Worm (Caenorhabditis elegans): Measurements from ENCODE around the gene M60.7.
A peak's percentile ranks its signal among the peaks of the same experiment; 100 is the strongest.

Gene M60.7

DNA sequence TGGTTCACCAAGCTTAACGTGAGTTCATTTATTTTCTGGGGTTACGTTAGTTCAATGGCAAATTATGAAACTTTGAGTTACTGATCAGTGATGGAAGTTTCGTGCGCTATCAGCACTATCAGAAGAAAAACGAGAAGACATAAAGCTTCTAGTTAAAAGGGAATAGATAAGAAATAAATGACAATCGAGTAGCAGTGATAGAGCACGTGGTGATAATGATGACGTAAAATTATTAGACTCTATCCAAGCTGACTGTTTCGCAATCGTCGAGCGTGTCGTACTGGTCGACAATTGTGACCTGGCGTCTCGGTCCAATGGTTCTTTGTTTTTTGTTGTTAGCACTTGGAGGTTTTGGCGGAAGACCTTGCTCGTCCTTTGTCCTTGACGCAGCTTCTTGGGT lies 17.9 kb downstream of the M60.7 start (continued):
- TF ChIP-seq F49E8.2 (tag; optimal IDR thresholded peaks at IDR 0.05; ENCODE audit: borderline replicate concordance): no peak
- no peak for TF ChIP-seq arid-1 (GFP tag; conservative IDR thresholded peaks at IDR 0.05)
- no peak for TF ChIP-seq nhr-25 (tag; optimal IDR thresholded peaks at IDR 0.05; ENCODE audit: borderline replicate concordance, insufficient read depth)
- TF ChIP-seq hlh-11 (tag; optimal IDR thresholded peaks at IDR 0.05): peak; percentile 75
- no peak for TF ChIP-seq jun-1 (tag; optimal IDR thresholded peaks at IDR 0.05)
- peak; percentile 39 for TF ChIP-seq nhr-48 (tag; optimal IDR thresholded peaks at IDR 0.05)
- peak; percentile 64; the same call in 1 of the 2 replicates for TF ChIP-seq lin-1 (GFP tag; IDR thresholded peaks at IDR 0.05)
- TF ChIP-seq ceh-20 (GFP tag; IDR thresholded peaks at IDR 0.05): no peak
- TF ChIP-seq hlh-30 (tag; optimal IDR thresholded peaks at IDR 0.05; ENCODE audit: insufficient read depth): peak; percentile 24
- TF ChIP-seq F37D6.2 (tag; optimal IDR thresholded peaks at IDR 0.05): no peak
- TF ChIP-seq mes-2 (tag; optimal IDR thresholded peaks at IDR 0.05; ENCODE audit: poor library complexity, severe bottlenecking): peak; percentile 22
- TF ChIP-seq lin-15B (tag; optimal IDR thresholded peaks at IDR 0.05): no peak
- no peak for TF ChIP-seq nhr-76 (tag; optimal IDR thresholded peaks at IDR 0.05)
- no peak for TF ChIP-seq ctbp-1 (GFP tag; IDR thresholded peaks at IDR 0.05)
- no peak for TF ChIP-seq pha-4 (GFP tag; IDR thresholded peaks at IDR 0.05)
- TF ChIP-seq pha-4 (tag; optimal IDR thresholded peaks at IDR 0.05): no peak
- TF ChIP-seq F44E2.7 (GFP tag; IDR thresholded peaks at IDR 0.05): no peak
- no peak for TF ChIP-seq Y5F2A.4 (GFP tag; optimal IDR thresholded peaks at IDR 0.05)
- no peak for TF ChIP-seq duxl-1 (tag; optimal IDR thresholded peaks at IDR 0.05; ENCODE audit: poor library complexity)
- TF ChIP-seq dmd-9 (GFP tag; IDR thresholded peaks at IDR 0.05): no peak
- peak; percentile 50 for TF ChIP-seq nhr-102 (tag; optimal IDR thresholded peaks at IDR 0.05)
- peak in 1 of 2 experiments; percentile 33 for TF ChIP-seq hif-1 (tag; optimal IDR thresholded peaks at IDR 0.05)
- TF ChIP-seq nhr-11 (tag; optimal IDR thresholded peaks at IDR 0.05): no peak
- peak; percentile 82 for TF ChIP-seq pqm-1 (tag; optimal IDR thresholded peaks at IDR 0.05)
- TF ChIP-seq mdt-29 (GFP tag; IDR thresholded peaks at IDR 0.05): no peak
- TF ChIP-seq dpl-1 (GFP tag; optimal IDR thresholded peaks at IDR 0.05): no peak
- no peak for TF ChIP-seq madf-5 (GFP tag; IDR thresholded peaks at IDR 0.05)
- no peak for TF ChIP-seq R02D3.7 (tag; optimal IDR thresholded peaks at IDR 0.05)
- no peak for TF ChIP-seq ceh-44 (GFP tag; IDR thresholded peaks at IDR 0.05)
- no peak for TF ChIP-seq saeg-2 (GFP tag; IDR thresholded peaks at IDR 0.05)
- no peak for TF ChIP-seq attf-4 (tag; optimal IDR thresholded peaks at IDR 0.05)
- TF ChIP-seq spr-3 (GFP tag; optimal IDR thresholded peaks at IDR 0.05): no peak
- peak; percentile 67 for TF ChIP-seq nhr-77 (tag; optimal IDR thresholded peaks at IDR 0.05)
- TF ChIP-seq daf-12 (tag; optimal IDR thresholded peaks at IDR 0.05): no peak
- TF ChIP-seq egl-43 (GFP tag; IDR thresholded peaks at IDR 0.05): no peak
- no peak for TF ChIP-seq mxl-2 (GFP tag; conservative IDR thresholded peaks at IDR 0.05)
- no peak for TF ChIP-seq unc-130 (GFP tag; optimal IDR thresholded peaks at IDR 0.05)
- no peak for TF ChIP-seq ZK337.2 (GFP tag; IDR thresholded peaks at IDR 0.05)
- no peak for TF ChIP-seq Y75B8A.6 (GFP tag; IDR thresholded peaks at IDR 0.05)
- peak; percentile 25 for TF ChIP-seq mep-1 (tag; optimal IDR thresholded peaks at IDR 0.05)
- TF ChIP-seq lin-29 (GFP tag; IDR thresholded peaks at IDR 0.05): no peak
- TF ChIP-seq ztf-11 (tag; optimal IDR thresholded peaks at IDR 0.05): no peak
- TF ChIP-seq aly-2 (tag; optimal IDR thresholded peaks at IDR 0.05): no peak
- TF ChIP-seq dmd-8 (GFP tag; IDR thresholded peaks at IDR 0.05): no peak
- TF ChIP-seq mxl-3 (GFP tag; optimal IDR thresholded peaks at IDR 0.05): peak; percentile 91
- TF ChIP-seq Y105C5A.15 (GFP tag; IDR thresholded peaks at IDR 0.05): no peak
- no peak for TF ChIP-seq ceh-62 (tag; optimal IDR thresholded peaks at IDR 0.05)
- no peak for TF ChIP-seq daf-19 (GFP tag; conservative IDR thresholded peaks at IDR 0.05)
- peak; percentile 87 for TF ChIP-seq tra-1 (GFP tag; IDR thresholded peaks at IDR 0.05)
- TF ChIP-seq vab-7 (GFP tag; IDR thresholded peaks at IDR 0.05): no peak
- TF ChIP-seq cey-2 (tag; optimal IDR thresholded peaks at IDR 0.05; ENCODE audit: borderline replicate concordance, insufficient read depth): no peak
